Fruit fly (Drosophila melanogaster) whole organism, embryonic: ENCODE measurements around the gene Cyp28c1.

ENCODE experiments used
- HLH4C ChIP-seq: fragments of 200-800 bp; sonication (Bioruptor generic); IDR thresholded peaks from 3 replicates; pipeline ENCODE4 v1.3.6; 2022; ENCODE audit warnings: missing biosample characterization, missing genetic modification characterization; ENCODE audit not compliant: partially characterized antibody
- Mad ChIP-seq: fragments of 200-800 bp; sonication (Bioruptor generic); optimal IDR thresholded peaks from 2 replicates; lab custom pipeline; 2016; ENCODE audit warnings: missing biosample characterization, missing genetic modification characterization
- NFAT ChIP-seq: fragments of 200-800 bp; sonication (Bioruptor generic); IDR thresholded peaks from 2 replicates; pipeline ENCODE4 v1.3.6; 2022; ENCODE audit warnings: missing biosample characterization, missing genetic modification characterization
- Nf-YB ChIP-seq: fragments of 200-800 bp; sonication (Bioruptor generic); optimal IDR thresholded peaks from 3 replicates; lab custom pipeline; 2019; ENCODE audit warnings: missing biosample characterization, mild to moderate bottlenecking, missing genetic modification characterization, moderate library complexity
- Spps ChIP-seq: fragments of 200-800 bp; sonication (Bioruptor generic); optimal IDR thresholded peaks from 2 replicates; lab custom pipeline; 2018; ENCODE audit warnings: missing biosample characterization, mild to moderate bottlenecking, missing genetic modification characterization
- cad ChIP-seq: fragments of >200 bp; optimal IDR thresholded peaks from 2 replicates; lab custom pipeline; 2017; ENCODE audit warnings: missing biosample characterization, missing genetic modification characterization
- dmrt11E ChIP-seq: fragments of 200-800 bp; sonication (Bioruptor generic); optimal IDR thresholded peaks from 3 replicates; lab custom pipeline; 2018; ENCODE audit warnings: missing biosample characterization, mild to moderate bottlenecking, missing genetic modification characterization, moderate library complexity
- fd64A ChIP-seq: fragments of 200-800 bp; sonication (Bioruptor generic); optimal IDR thresholded peaks from 3 replicates; lab custom pipeline; 2018; ENCODE audit warnings: missing biosample characterization, mild to moderate bottlenecking, missing genetic modification characterization
- pho ChIP-seq: fragments of 200-800 bp; sonication (Bioruptor generic); optimal IDR thresholded peaks from 2 replicates; lab custom pipeline; 2016; ENCODE audit warnings: missing biosample characterization, missing genetic modification characterization
- pros ChIP-seq: fragments of 200-800 bp; sonication (Bioruptor generic); optimal IDR thresholded peaks from 3 replicates; lab custom pipeline; 2019; ENCODE audit warnings: missing biosample characterization, mild to moderate bottlenecking, missing genetic modification characterization, moderate library complexity
- sisA ChIP-seq: fragments of 200-800 bp; sonication (Bioruptor generic); IDR thresholded peaks from 2 replicates; pipeline ENCODE4 v1.3.6; 2022; ENCODE audit warnings: missing biosample characterization, missing genetic modification characterization
- wek ChIP-seq: fragments of 200-800 bp; sonication (Bioruptor generic); optimal IDR thresholded peaks from 3 replicates; lab custom pipeline; 2018; ENCODE audit warnings: missing biosample characterization, mild to moderate bottlenecking, missing genetic modification characterization, moderate library complexity

DNA sequence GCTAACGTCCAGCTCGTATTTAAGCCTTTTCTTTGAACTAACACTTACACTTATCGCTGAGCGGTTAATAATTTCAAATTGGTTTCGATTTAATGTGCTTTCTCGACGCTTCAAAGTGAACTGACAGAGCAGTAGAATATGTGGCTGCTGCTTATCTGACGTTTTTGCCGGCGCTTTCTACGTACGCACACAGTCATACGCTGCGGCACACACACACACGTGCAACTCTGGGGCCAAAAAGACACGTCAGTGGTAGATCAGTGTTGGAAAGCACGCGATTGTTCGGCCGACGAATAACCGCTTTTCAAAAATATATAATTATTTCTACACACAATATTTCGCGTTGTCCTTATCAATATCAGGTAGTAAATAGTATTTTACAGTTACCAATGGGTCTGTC is 33.2 kb upstream of the Cyp28c1 start:
- TF ChIP-seq wek (no peak), fd64A (GFP tag; lab: Kevin White, UChicago) (no peak), pho (GFP tag; lab: Kevin White, UChicago) (no peak), Mad (GFP tag; lab: Kevin White, UChicago) (no peak), HLH4C (GFP tag; lab: Robert Waterston, UW) (no peak), sisA (no peak), pros (GFP tag; lab: Kevin White, UChicago) (no peak), dmrt11E (no peak), NFAT (GFP tag; lab: Robert Waterston, UW) (no peak), Nf-YB (GFP tag; lab: Kevin White, UChicago) (no peak), Spps (tag; lab: Kevin White, UChicago) (no peak), cad (no peak)
